Fruit fly (Drosophila melanogaster) whole organism, embryonic: ENCODE results near the gene CG3999.

ENCODE experiments used
- Awh ChIP-seq: fragments of 200-800 bp; sonication (Bioruptor generic); IDR thresholded peaks from 2 replicates; pipeline ENCODE4, ENCODE4 v1.3.6; 2022; ENCODE audit warnings: missing biosample characterization, missing genetic modification characterization
- CG1233 ChIP-seq: fragments of 200-800 bp; sonication (Bioruptor generic); optimal IDR thresholded peaks from 4 replicates; lab custom pipeline; 2018; ENCODE audit warnings: missing biosample characterization, mild to moderate bottlenecking, missing genetic modification characterization
- CG2116 ChIP-seq: fragments of 200-800 bp; sonication (Bioruptor generic); optimal IDR thresholded peaks from 3 replicates; lab custom pipeline; 2018; ENCODE audit warnings: missing biosample characterization, mild to moderate bottlenecking, missing genetic modification characterization
- CG4820 ChIP-seq: fragments of 200-800 bp; sonication (Bioruptor generic); optimal IDR thresholded peaks from 3 replicates; lab custom pipeline; 2016; ENCODE audit warnings: missing biosample characterization, missing genetic modification characterization
- CG9727 ChIP-seq: fragments of 200-800 bp; sonication (Bioruptor generic); optimal IDR thresholded peaks from 3 replicates; lab custom pipeline; 2017; ENCODE audit warnings: missing biosample characterization, mild to moderate bottlenecking, missing genetic modification characterization
- Dbx ChIP-seq: fragments of 200-800 bp; sonication (Bioruptor generic); IDR thresholded peaks from 3 replicates; pipeline ENCODE4 v1.3.6; 2022; ENCODE audit warnings: missing biosample characterization, missing genetic modification characterization
- Dip2 ChIP-seq: fragments of 200-800 bp; sonication (Bioruptor generic); IDR thresholded peaks from 2 replicates; pipeline ENCODE4 v1.3.6; 2022; ENCODE audit warnings: missing biosample characterization, missing genetic modification characterization
- HmgD ChIP-seq: fragments of 200-800 bp; sonication (Bioruptor generic); optimal IDR thresholded peaks from 3 replicates; lab custom pipeline; 2016; ENCODE audit warnings: missing biosample characterization, missing genetic modification characterization
- amos ChIP-seq: fragments of 200-800 bp; sonication (Bioruptor generic); IDR thresholded peaks from 2 replicates; pipeline ENCODE4 v1.3.6; 2022; ENCODE audit warnings: missing biosample characterization, missing genetic modification characterization; ENCODE audit not compliant: partially characterized antibody
- chif ChIP-seq, 2 experiments: fragments of 200-800 bp; sonication (Bioruptor generic); optimal IDR thresholded peaks; 3 replicates each; lab custom pipeline; 2016; ENCODE audit warnings: missing biosample characterization in 2 of 2, missing genetic modification characterization in 2 of 2
- gem ChIP-seq: fragments of 200-800 bp; sonication (Bioruptor generic); optimal IDR thresholded peaks from 2 replicates; lab custom pipeline; 2019; ENCODE audit warnings: missing biosample characterization, mild to moderate bottlenecking, missing genetic modification characterization, moderate library complexity
- gsb-n ChIP-seq: fragments of 200-800 bp; sonication (Bioruptor generic); optimal IDR thresholded peaks from 3 replicates; lab custom pipeline; 2018; ENCODE audit warnings: missing biosample characterization, mild to moderate bottlenecking, missing genetic modification characterization
- nmo ChIP-seq: fragments of 200-800 bp; sonication (Bioruptor generic); optimal IDR thresholded peaks from 2 replicates; lab custom pipeline; 2018; ENCODE audit warnings: missing biosample characterization, mild to moderate bottlenecking, missing genetic modification characterization, moderate library complexity
- sisA ChIP-seq: fragments of 200-800 bp; sonication (Bioruptor generic); IDR thresholded peaks from 2 replicates; pipeline ENCODE4 v1.3.6; 2022; ENCODE audit warnings: missing biosample characterization, missing genetic modification characterization

dm6 chr3R:10264601-10265421, 13.5 kb downstream of the CG3999 start:
- TF ChIP-seq sisA (GFP tag; lab: Robert Waterston, UW) = no peak
- TF ChIP-seq CG1233 (GFP tag; lab: Kevin White, UChicago) = no peak
- no peak for TF ChIP-seq gem (tag; lab: Kevin White, UChicago)
- TF ChIP-seq gsb-n (tag; lab: Kevin White, UChicago) = no peak
- no peak for TF ChIP-seq nmo (GFP tag; lab: Kevin White, UChicago)
- no peak for TF ChIP-seq Dip2 (GFP tag; lab: Robert Waterston, UW)
- TF ChIP-seq HmgD (GFP tag; lab: Kevin White, UChicago) = no peak
- no peak for TF ChIP-seq CG2116 (GFP tag; lab: Kevin White, UChicago)
- TF ChIP-seq CG9727 (GFP tag; lab: Kevin White, UChicago) = no peak
- TF ChIP-seq CG4820 (GFP tag; lab: Kevin White, UChicago) = no peak
- no peak for TF ChIP-seq chif (GFP tag; optimal IDR thresholded peaks at IDR 0.05; lab: Kevin White, UChicago)
- TF ChIP-seq Awh (GFP tag; lab: Robert Waterston, UW) = no peak
- no peak for TF ChIP-seq amos (GFP tag; lab: Robert Waterston, UW)
- TF ChIP-seq Dbx = no peak
